Worm (Caenorhabditis elegans) whole organism, early embryonic: ENCODE data around the gene ubc-9.
A peak's percentile ranks its signal among the peaks of the same experiment; 100 is the strongest.

ENCODE experiments used
- B0310.2 ChIP-seq: sonication (generic microtip); optimal IDR thresholded peaks from 2 replicates; lab custom pipeline; 2016; ENCODE audit warnings: mild to moderate bottlenecking, missing genetic modification characterization, missing compliant biosample characterization
- F13C5.2 ChIP-seq: sonication (generic microtip); optimal IDR thresholded peaks from 2 replicates; lab custom pipeline; 2017; ENCODE audit warnings: mild to moderate bottlenecking, missing genetic modification characterization, inconsistent platforms, missing compliant biosample characterization
- aly-1 ChIP-seq: sonication (generic microtip); optimal IDR thresholded peaks from 2 replicates; lab custom pipeline; 2016; ENCODE audit warnings: missing genetic modification characterization, missing compliant biosample characterization
- ama-1 ChIP-seq: fragments of 150-350 bp; optimal IDR thresholded peaks from 2 replicates; lab custom pipeline; 2014
- ceh-13 ChIP-seq: fragments of 200-800 bp; sonication (Bioruptor generic); optimal IDR thresholded peaks from 2 replicates; lab custom pipeline; 2018; ENCODE audit warnings: mild to moderate bottlenecking, missing genetic modification characterization, missing compliant biosample characterization
- ceh-36 ChIP-seq: sonication (generic microtip); optimal IDR thresholded peaks from 2 replicates; lab custom pipeline; 2016; ENCODE audit warnings: missing genetic modification characterization, inconsistent platforms, missing compliant biosample characterization
- ets-7 ChIP-seq: sonication (generic microtip); optimal IDR thresholded peaks from 2 replicates; lab custom pipeline; 2016; ENCODE audit warnings: missing genotype, missing genetic modification characterization, missing compliant biosample characterization
- flt-1 ChIP-seq: fragments of 200-800 bp; sonication (Bioruptor generic); IDR thresholded peaks from 2 replicates; pipeline ENCODE4 v1.3.6; 2022; ENCODE audit warnings: missing genetic modification characterization, missing compliant biosample characterization
- hmbx-1 ChIP-seq: sonication (generic microtip); optimal IDR thresholded peaks from 2 replicates; lab custom pipeline; 2016; ENCODE audit warnings: mild to moderate bottlenecking, missing genetic modification characterization, missing compliant biosample characterization
- hmg-4 ChIP-seq: fragments of 200-800 bp; sonication (Bioruptor generic); optimal IDR thresholded peaks from 2 replicates; lab custom pipeline; 2018; ENCODE audit warnings: mild to moderate bottlenecking, missing genetic modification characterization, missing compliant biosample characterization
- hnd-1 ChIP-seq: sonication (generic microtip); optimal IDR thresholded peaks from 2 replicates; lab custom pipeline; 2016; ENCODE audit warnings: missing genetic modification characterization, missing compliant biosample characterization
- pes-1 ChIP-seq: fragments of 200-800 bp; sonication (Bioruptor generic); IDR thresholded peaks from 2 replicates; pipeline ENCODE4 v1.3.6; 2022; ENCODE audit warnings: missing genetic modification reagents, missing genetic modification characterization, missing compliant biosample characterization
- scrt-1 ChIP-seq: fragments of 200-800 bp; sonication (Bioruptor generic); IDR thresholded peaks from 2 replicates; pipeline ENCODE4 v1.3.6; 2022; ENCODE audit warnings: missing genetic modification characterization, missing compliant biosample characterization
- sea-1 ChIP-seq: fragments of 200-800 bp; sonication (Bioruptor generic); conservative IDR thresholded peaks from 2 replicates; pipeline ENCODE4 v1.3.6; 2022; ENCODE audit warnings: missing genetic modification characterization, missing compliant biosample characterization
- tbx-11 ChIP-seq: fragments of 200-800 bp; sonication (Bioruptor generic); IDR thresholded peaks from 2 replicates; pipeline ENCODE4 v1.3.6; 2022; ENCODE audit warnings: missing genetic modification characterization, missing compliant biosample characterization
- tbx-37 ChIP-seq: fragments of 200-800 bp; sonication (Bioruptor generic); conservative IDR thresholded peaks from 2 replicates; pipeline ENCODE4 v1.3.6; 2022; ENCODE audit warnings: missing genetic modification reagents, missing genetic modification characterization, missing compliant biosample characterization
- tra-4 ChIP-seq: sonication (generic microtip); optimal IDR thresholded peaks from 2 replicates; lab custom pipeline; 2017; ENCODE audit warnings: missing genetic modification characterization, missing compliant biosample characterization

ubc-9 gene

ce11 chrIV:4657874-4658273 lies 7.0 kb downstream of the ubc-9 start, which contains the start of gene col-111:
Gene col-111 (minus strand): TSS chrIV:4657974.
- TF ChIP-seq pes-1 (no peak), hmbx-1 (tag; lab: Kevin White, UChicago) (no peak), flt-1 (GFP tag; lab: Robert Waterston, UW) (no peak), B0310.2 (no peak), scrt-1 (no peak), F13C5.2 (no peak), tbx-11 (no peak), hnd-1 (tag; lab: Kevin White, UChicago) (no peak), aly-1 (tag; lab: Kevin White, UChicago) (no peak), ama-1 (lab: Kevin White, UChicago) (no peak), hmg-4 (GFP tag; lab: Kevin White, UChicago) (no peak), ceh-36 (tag; lab: Kevin White, UChicago) (no peak), sea-1 (no peak), ceh-13 (GFP tag; lab: Kevin White, UChicago) (no peak), ets-7 (tag; lab: Kevin White, UChicago) (no peak), tbx-37 (GFP tag; lab: Robert Waterston, UW) (no peak)

- TF ChIP-seq aly-1 (tag; lab: Kevin White, UChicago) (no peak), ceh-13 (GFP tag; lab: Kevin White, UChicago) (no peak), pes-1 (no peak), B0310.2 (no peak), tbx-37 (GFP tag; lab: Robert Waterston, UW) (no peak), tra-4 (no peak), flt-1 (GFP tag; lab: Robert Waterston, UW) (no peak), ets-7 (tag; lab: Kevin White, UChicago) (no peak), ceh-36 (tag; lab: Kevin White, UChicago) (no peak), sea-1 (no peak), hmg-4 (GFP tag; lab: Kevin White, UChicago) (no peak), F13C5.2 (no peak), scrt-1 (no peak), tbx-11 (no peak), ama-1 (lab: Kevin White, UChicago) (no peak)
Measured at ce11 chrIV:4659277-4659676, 8.4 kb downstream of the ubc-9 start, which contains the start of gene mrps-21. Gene mrps-21 (minus strand): TSS chrIV:4659517.

ce11 chrIV:4660151-4661041 lies 9.6 kb downstream of the ubc-9 start, which contains the start of the genes F29B9.11 and jmjd-1.2:
Gene F29B9.11 (minus strand): TSS chrIV:4660201.
Gene jmjd-1.2 (plus strand): TSS chrIV:4660991.
- TF ChIP-seq hnd-1 (tag; lab: Kevin White, UChicago) (no peak), ceh-13 (GFP tag; lab: Kevin White, UChicago) (peak; percentile 34), aly-1 (tag; lab: Kevin White, UChicago) (peak; percentile 21), scrt-1 (no peak), tbx-37 (GFP tag; lab: Robert Waterston, UW) (0 out of 2 replicates have a peak, but pooled peaks have one; percentile 48), sea-1 (peak; percentile 58; the same call in 1 of the 2 replicates), flt-1 (GFP tag; lab: Robert Waterston, UW) (no peak), F13C5.2 (peak; percentile 77), ceh-36 (tag; lab: Kevin White, UChicago) (no peak), tbx-11 (no peak), hmg-4 (GFP tag; lab: Kevin White, UChicago) (peak; percentile 61), pes-1 (peak; percentile 63), B0310.2 (peak; percentile 56), tra-4 (peak; percentile 56), ama-1 (lab: Kevin White, UChicago) (no peak), hmbx-1 (tag; lab: Kevin White, UChicago) (peak; percentile 46), ets-7 (tag; lab: Kevin White, UChicago) (peak; percentile 70)

DNA sequence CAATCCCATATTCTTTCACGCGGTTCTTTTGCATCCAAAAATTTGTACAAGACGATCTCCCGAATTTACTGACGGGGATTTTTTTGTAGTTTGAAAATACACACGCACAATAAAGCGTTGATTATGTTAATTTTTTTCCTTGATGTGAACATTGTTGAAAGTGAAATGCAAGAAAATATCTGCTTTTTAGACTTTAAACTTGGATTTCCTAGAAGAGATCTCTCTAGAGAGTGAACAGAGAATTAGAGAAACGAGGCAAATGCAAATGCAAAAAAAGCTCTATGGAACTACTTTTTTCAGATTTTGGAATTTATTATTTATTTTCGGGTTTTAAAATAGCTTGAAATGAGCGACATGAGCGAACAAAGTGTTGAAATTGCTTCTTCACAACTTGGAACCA lies 14.2 kb downstream of the ubc-9 start, which contains the start of gene F29B9.1:
Gene F29B9.1 (plus strand): TSS at position 301 of the 400 bp plus-strand sequence.
- TF ChIP-seq hnd-1 (tag; lab: Kevin White, UChicago) (no peak), sea-1 (no peak), ets-7 (tag; lab: Kevin White, UChicago) (no peak), tbx-37 (GFP tag; lab: Robert Waterston, UW) (no peak), scrt-1 (no peak), pes-1 (no peak), hmg-4 (GFP tag; lab: Kevin White, UChicago) (no peak), flt-1 (GFP tag; lab: Robert Waterston, UW) (no peak), ceh-36 (tag; lab: Kevin White, UChicago) (no peak)

DNA sequence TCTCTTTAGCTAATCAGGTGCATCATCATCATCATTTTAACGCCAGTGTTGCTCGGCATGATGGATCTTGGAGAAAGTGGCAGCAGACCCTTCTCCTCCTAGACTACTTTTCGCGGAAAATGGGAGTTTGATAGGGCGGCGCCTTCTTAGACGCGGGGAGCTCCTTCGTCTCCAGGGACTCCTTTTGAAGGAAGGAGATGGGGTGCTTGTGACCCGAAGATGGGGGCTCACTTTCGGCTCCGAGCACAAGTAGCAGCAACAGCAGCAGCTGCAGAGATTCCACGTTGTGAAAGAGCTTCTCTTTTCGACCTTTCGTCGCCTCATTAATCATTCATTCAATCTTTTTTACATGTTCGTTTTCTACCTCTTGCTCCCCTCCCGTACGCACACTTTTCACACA lies 16.5 kb downstream of the ubc-9 start:
- TF ChIP-seq hmg-4 (GFP tag; lab: Kevin White, UChicago): no peak
- TF ChIP-seq aly-1 (tag; lab: Kevin White, UChicago): no peak
- no peak for TF ChIP-seq B0310.2
- TF ChIP-seq scrt-1: no peak
- no peak for TF ChIP-seq ceh-36 (tag; lab: Kevin White, UChicago)
- TF ChIP-seq sea-1: no peak
- TF ChIP-seq hmbx-1 (tag; lab: Kevin White, UChicago): no peak
- no peak for TF ChIP-seq ceh-13 (GFP tag; lab: Kevin White, UChicago)
- TF ChIP-seq tra-4: no peak
- no peak for TF ChIP-seq ets-7 (tag; lab: Kevin White, UChicago)
- no peak for TF ChIP-seq F13C5.2
- no peak for TF ChIP-seq pes-1
- TF ChIP-seq hnd-1 (tag; lab: Kevin White, UChicago): no peak
- no peak for TF ChIP-seq tbx-37 (GFP tag; lab: Robert Waterston, UW)
- no peak for TF ChIP-seq tbx-11
- TF ChIP-seq flt-1 (GFP tag; lab: Robert Waterston, UW): no peak
- no peak for TF ChIP-seq ama-1 (lab: Kevin White, UChicago)

ce11 chrIV:4667835-4668234 lies 17.0 kb downstream of the ubc-9 start:
- TF ChIP-seq ceh-36 (tag; lab: Kevin White, UChicago) (no peak), flt-1 (GFP tag; lab: Robert Waterston, UW) (no peak), tra-4 (no peak), sea-1 (no peak), hmbx-1 (tag; lab: Kevin White, UChicago) (no peak), ama-1 (lab: Kevin White, UChicago) (no peak), aly-1 (tag; lab: Kevin White, UChicago) (no peak), hmg-4 (GFP tag; lab: Kevin White, UChicago) (no peak), B0310.2 (no peak), pes-1 (no peak), tbx-11 (no peak)
